Worm (Caenorhabditis elegans) whole organism, L1 larva: ENCODE measurements around the gene srbc-38.

Experiments
- ceh-82 ChIP-seq, 3 experiments: fragments of 150-350 bp in 1 of 3; sonication (generic microtip) in 2 of 3; optimal IDR thresholded peaks; 2 replicates each; lab custom pipeline; 2014 to 2017; ENCODE audit warnings: missing biosample characterization in 3 of 3, missing genetic modification characterization in 3 of 3
- efl-1 ChIP-seq, 4 experiments: fragments of 150-350 bp; optimal IDR thresholded peaks in 3 of 4; peaks in 1 of 4; 1 replicate in 1 of 4; 2 replicates in 3 of 4; lab custom pipeline; 2014; ENCODE audit warnings: missing biosample characterization in 2 of 4, missing genetic modification characterization in 2 of 4, missing genetic modification reagents in 2 of 4
- egl-27 ChIP-seq, 2 experiments: fragments of 150-350 bp in 1 of 2; sonication (generic microtip); optimal IDR thresholded peaks; 3 replicates each; lab custom pipeline; 2017 to 2018; ENCODE audit warnings: missing biosample characterization in 2 of 2, missing genetic modification characterization in 2 of 2, missing genetic modification reagents in 2 of 2
- elt-3 ChIP-seq, 6 experiments: fragments of 150-350 bp in 1 of 6; sonication (generic microtip); optimal IDR thresholded peaks; 2 replicates each; lab custom pipeline; 2017 to 2018; ENCODE audit warnings: missing biosample characterization in 6 of 6, missing genetic modification characterization in 6 of 6, inconsistent platforms in 1 of 6
- mef-2 ChIP-seq: fragments of 150-350 bp; optimal IDR thresholded peaks from 2 replicates; lab custom pipeline; 2014; ENCODE audit warnings: missing biosample characterization, missing genetic modification characterization
- nhr-237 ChIP-seq: fragments of 150-350 bp; optimal IDR thresholded peaks from 2 replicates; lab custom pipeline; 2014; ENCODE audit warnings: missing biosample characterization, missing genetic modification characterization
- pqm-1 ChIP-seq: sonication (generic microtip); optimal IDR thresholded peaks from 3 replicates; lab custom pipeline; 2017; ENCODE audit warnings: missing biosample characterization, missing genetic modification characterization
- rnt-1 ChIP-seq: sonication (generic microtip); optimal IDR thresholded peaks from 2 replicates; lab custom pipeline; 2016; ENCODE audit warnings: mild to moderate bottlenecking, missing genetic modification characterization, moderate library complexity, missing compliant biosample characterization
- swsn-7 ChIP-seq: sonication (generic microtip); optimal IDR thresholded peaks from 2 replicates; lab custom pipeline; 2016; ENCODE audit warnings: missing genetic modification characterization, missing compliant biosample characterization
- tbx-2 ChIP-seq: sonication (generic microtip); optimal IDR thresholded peaks from 2 replicates; lab custom pipeline; 2016; ENCODE audit warnings: missing genetic modification characterization, missing compliant biosample characterization
- unc-30 ChIP-seq: sonication (generic microtip); optimal IDR thresholded peaks from 2 replicates; lab custom pipeline; 2017; ENCODE audit warnings: missing biosample characterization, missing genetic modification characterization
- zip-4 ChIP-seq: fragments of 200-800 bp; sonication (Bioruptor generic); optimal IDR thresholded peaks from 2 replicates; lab custom pipeline; 2018; ENCODE audit warnings: mild to moderate bottlenecking, missing genetic modification characterization, moderate library complexity, missing compliant biosample characterization

DNA sequence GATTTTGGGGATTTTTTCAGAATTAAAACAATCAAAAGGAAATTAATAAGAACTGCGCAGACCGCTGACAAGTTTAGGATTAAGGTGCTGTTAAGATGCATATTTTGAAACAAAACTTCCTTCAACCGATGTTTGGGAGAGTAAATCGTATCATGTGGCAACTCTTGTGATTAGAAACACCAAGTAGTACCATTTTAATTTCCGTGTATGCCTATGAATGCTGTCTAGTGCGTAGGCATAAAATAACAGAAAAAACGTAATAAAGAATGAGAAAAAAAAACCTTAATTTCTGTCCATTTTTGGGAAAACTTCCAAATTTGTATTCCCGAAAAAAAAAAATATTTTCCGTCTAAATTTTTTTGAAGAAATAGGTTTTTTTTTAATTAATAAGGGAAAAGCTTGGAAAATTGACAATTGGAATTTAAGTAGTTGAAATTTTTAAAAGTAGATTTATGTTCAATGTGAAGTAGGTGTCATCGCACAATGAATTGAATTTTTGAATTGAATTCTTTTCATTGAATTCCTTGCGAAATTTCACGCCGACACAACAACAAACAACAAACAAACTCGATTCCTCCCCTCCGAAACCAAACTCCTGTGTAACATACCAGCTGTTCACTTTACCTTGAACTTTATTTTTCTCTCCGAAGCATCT, 45.8 kb downstream of the srbc-38 start, which contains the start of the genes str-262 and srp-1:
- TF ChIP-seq egl-27 (tag; optimal IDR thresholded peaks at IDR 0.05; lab: Kevin White, UChicago) (no peak), mef-2 (tag; lab: Kevin White, UChicago) (no peak), elt-3 (tag; optimal IDR thresholded peaks at IDR 0.05; lab: Kevin White, UChicago) (no peak), zip-4 (GFP tag; lab: Kevin White, UChicago) (no peak), unc-30 (no peak), ceh-82 (tag; optimal IDR thresholded peaks at IDR 0.05; lab: Kevin White, UChicago) (no peak), swsn-7 (tag; lab: Kevin White, UChicago) (no peak), pqm-1 (no peak), nhr-237 (no peak), efl-1 (optimal IDR thresholded peaks at IDR 0.05; lab: Kevin White, UChicago) (no peak), efl-1 (GFP tag; optimal IDR thresholded peaks at IDR 0.05 in 1 of 2; lab: Kevin White, UChicago) (no peak), tbx-2 (tag; lab: Kevin White, UChicago) (no peak), rnt-1 (tag; lab: Kevin White, UChicago) (no peak)
